Worm (Caenorhabditis elegans) whole organism, early embryonic: ENCODE measurements around the gene anoh-1.

Experiments used
- B0310.2 ChIP-seq: sonication (generic microtip); optimal IDR thresholded peaks from 2 replicates; lab custom pipeline; 2016; ENCODE audit warnings: mild to moderate bottlenecking, missing genetic modification characterization, missing compliant biosample characterization
- F13C5.2 ChIP-seq: sonication (generic microtip); optimal IDR thresholded peaks from 2 replicates; lab custom pipeline; 2017; ENCODE audit warnings: mild to moderate bottlenecking, missing genetic modification characterization, inconsistent platforms, missing compliant biosample characterization
- aly-1 ChIP-seq: sonication (generic microtip); optimal IDR thresholded peaks from 2 replicates; lab custom pipeline; 2016; ENCODE audit warnings: missing genetic modification characterization, missing compliant biosample characterization
- ama-1 ChIP-seq: fragments of 150-350 bp; optimal IDR thresholded peaks from 2 replicates; lab custom pipeline; 2014
- ets-7 ChIP-seq: sonication (generic microtip); optimal IDR thresholded peaks from 2 replicates; lab custom pipeline; 2016; ENCODE audit warnings: missing genotype, missing genetic modification characterization, missing compliant biosample characterization
- flt-1 ChIP-seq: fragments of 200-800 bp; sonication (Bioruptor generic); IDR thresholded peaks from 2 replicates; pipeline ENCODE4 v1.3.6; 2022; ENCODE audit warnings: missing genetic modification characterization, missing compliant biosample characterization
- pes-1 ChIP-seq: fragments of 200-800 bp; sonication (Bioruptor generic); IDR thresholded peaks from 2 replicates; pipeline ENCODE4 v1.3.6; 2022; ENCODE audit warnings: missing genetic modification reagents, missing genetic modification characterization, missing compliant biosample characterization

DNA sequence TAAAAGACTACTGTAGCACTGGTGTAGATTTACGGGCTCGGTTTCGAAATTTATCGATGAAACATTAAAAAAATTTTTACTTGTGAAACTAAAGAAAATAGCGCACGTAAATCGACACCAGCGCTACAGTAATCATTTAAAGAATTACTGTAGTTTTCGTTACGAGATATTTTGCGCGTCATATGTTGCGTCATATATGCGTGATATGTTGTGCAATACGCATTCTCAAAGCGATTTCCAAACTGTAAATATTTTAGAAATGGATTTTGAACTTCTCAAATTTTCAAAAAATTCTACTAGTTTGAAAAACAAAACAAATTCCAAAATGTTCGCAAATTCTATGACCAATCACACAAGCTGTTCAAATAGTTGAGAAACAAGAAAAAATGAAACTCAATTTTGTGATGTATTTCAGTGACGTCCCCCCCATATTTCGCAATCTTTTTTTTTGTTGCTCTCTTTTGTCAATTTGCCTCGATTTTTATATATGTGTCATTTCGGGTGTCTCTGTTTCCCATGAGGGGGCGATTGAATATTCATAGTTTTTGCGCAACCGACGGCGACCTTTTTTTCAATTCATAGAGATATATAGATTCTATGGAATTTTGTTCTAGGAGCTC, 31.6 kb downstream of the anoh-1 start:
- no peak for TF ChIP-seq ets-7 (tag; lab: Kevin White, UChicago)
- no peak for TF ChIP-seq F13C5.2 (tag; lab: Kevin White, UChicago)
- TF ChIP-seq flt-1 (GFP tag; lab: Robert Waterston, UW), result no peak
- TF ChIP-seq aly-1, result no peak
- no peak for TF ChIP-seq pes-1 (GFP tag; lab: Robert Waterston, UW)
- no peak for TF ChIP-seq ama-1 (lab: Kevin White, UChicago)
- TF ChIP-seq B0310.2 (tag; lab: Kevin White, UChicago), result no peak
